Fruit fly (Drosophila melanogaster): ENCODE data around the gene CG17350.

dm6 chr2L:19366730-19367129, 14.0 kb upstream of the CG17350 start:
- TF ChIP-seq psq (GFP tag; optimal IDR thresholded peaks at IDR 0.05) (no peak), Opbp (GFP tag; IDR thresholded peaks at IDR 0.05; ENCODE audit: partially characterized antibody) (no peak), Meics (GFP tag; optimal IDR thresholded peaks at IDR 0.05) (no peak), Ssrp (tag; optimal IDR thresholded peaks at IDR 0.05) (no peak), crol (GFP tag; IDR thresholded peaks at IDR 0.05) (no peak), Hr78 (GFP tag; optimal IDR thresholded peaks at IDR 0.05) (no peak), insv (GFP tag; optimal IDR thresholded peaks at IDR 0.05) (no peak), Sox102F (GFP tag; optimal IDR thresholded peaks at IDR 0.05) (no peak), CG32772 (GFP tag; IDR thresholded peaks at IDR 0.05) (no peak), CG12219 (GFP tag; optimal IDR thresholded peaks at IDR 0.05) (no peak), CG10959 (GFP tag; IDR thresholded peaks at IDR 0.05) (no peak), peb (GFP tag; IDR thresholded peaks at IDR 0.05) (no peak)
